Worm (Caenorhabditis elegans) whole organism, L2 larva: Measurements from ENCODE around the gene R09E10.6.
A peak's percentile ranks its signal among the peaks of the same experiment; 100 is the strongest.

Source experiments
- C34F6.9 ChIP-seq: fragments of 150-350 bp; optimal IDR thresholded peaks from 2 replicates; lab custom pipeline; 2014; ENCODE audit warnings: missing biosample characterization, missing genetic modification characterization
- F13H6.1 ChIP-seq: sonication (generic microtip); optimal IDR thresholded peaks from 2 replicates; lab custom pipeline; 2016; ENCODE audit warnings: missing genetic modification characterization, missing compliant biosample characterization
- Y55F3AM.14 ChIP-seq: fragments of 200-800 bp; sonication (Bioruptor generic); optimal IDR thresholded peaks from 2 replicates; lab custom pipeline; 2018; ENCODE audit warnings: mild to moderate bottlenecking, missing genetic modification characterization, missing compliant biosample characterization
- ZK546.5 ChIP-seq: sonication (generic microtip); optimal IDR thresholded peaks from 2 replicates; lab custom pipeline; 2017; ENCODE audit warnings: missing biosample characterization, missing genetic modification characterization
- aly-2 ChIP-seq: fragments of 150-350 bp; optimal IDR thresholded peaks from 2 replicates; lab custom pipeline; 2014; ENCODE audit warnings: missing biosample characterization, missing genetic modification characterization
- blmp-1 ChIP-seq: sonication (generic microtip); optimal IDR thresholded peaks from 2 replicates; lab custom pipeline; 2017; ENCODE audit warnings: missing genetic modification characterization, mild to moderate bottlenecking, missing compliant biosample characterization, antibody characterized with exemption, moderate library complexity; ENCODE audit not compliant: insufficient read depth
- ceh-16 ChIP-seq: fragments of 150-350 bp; optimal IDR thresholded peaks from 2 replicates; lab custom pipeline; 2014; ENCODE audit warnings: missing biosample characterization, missing genetic modification characterization
- crh-2 ChIP-seq: sonication (generic microtip); optimal IDR thresholded peaks from 2 replicates; lab custom pipeline; 2017; ENCODE audit warnings: missing biosample characterization, missing genetic modification characterization
- dmd-4 ChIP-seq: sonication (generic microtip); optimal IDR thresholded peaks from 2 replicates; lab custom pipeline; 2017; ENCODE audit warnings: missing biosample characterization, missing genetic modification characterization
- egl-27 ChIP-seq: sonication (generic microtip); optimal IDR thresholded peaks from 3 replicates; lab custom pipeline; 2017; ENCODE audit warnings: missing biosample characterization, missing genetic modification reagents, missing genetic modification characterization
- elt-1 ChIP-seq: fragments of 150-350 bp; optimal IDR thresholded peaks from 2 replicates; lab custom pipeline; 2014; ENCODE audit warnings: missing biosample characterization, missing genetic modification characterization
- elt-3 ChIP-seq: sonication (generic microtip); optimal IDR thresholded peaks from 2 replicates; lab custom pipeline; 2017; ENCODE audit warnings: missing biosample characterization, missing genetic modification characterization
- fos-1 ChIP-seq: fragments of 150-350 bp; optimal IDR thresholded peaks from 2 replicates; lab custom pipeline; 2014; ENCODE audit warnings: missing biosample characterization, missing genetic modification characterization
- lin-11 ChIP-seq: fragments of 150-350 bp; sonication (generic microtip); optimal IDR thresholded peaks from 2 replicates; lab custom pipeline; 2014; ENCODE audit warnings: missing biosample characterization, missing genetic modification characterization, inconsistent platforms, mixed read lengths
- lin-13 ChIP-seq: fragments of 150-350 bp; optimal IDR thresholded peaks from 2 replicates; lab custom pipeline; 2014; ENCODE audit warnings: missing biosample characterization, missing genetic modification reagents, missing genetic modification characterization
- mab-5 ChIP-seq: fragments of 150-350 bp; optimal IDR thresholded peaks from 2 replicates; lab custom pipeline; 2014; ENCODE audit warnings: missing biosample characterization, missing genetic modification characterization
- mdl-1 ChIP-seq, 2 experiments: fragments of 150-350 bp in 1 of 2; sonication (generic microtip) in 1 of 2; optimal IDR thresholded peaks; 2 replicates each; lab custom pipeline; 2017; ENCODE audit warnings: missing biosample characterization in 2 of 2, missing genetic modification characterization in 2 of 2
- nhr-129 ChIP-seq: fragments of 150-350 bp; optimal IDR thresholded peaks from 2 replicates; lab custom pipeline; 2014; ENCODE audit warnings: missing biosample characterization, missing genetic modification characterization
- nhr-21 ChIP-seq: fragments of 150-350 bp; optimal IDR thresholded peaks from 2 replicates; lab custom pipeline; 2014; ENCODE audit warnings: missing biosample characterization, missing genetic modification characterization
- nhr-23 ChIP-seq: fragments of 150-350 bp; optimal IDR thresholded peaks from 2 replicates; lab custom pipeline; 2014; ENCODE audit warnings: missing biosample characterization, missing genetic modification reagents, missing genetic modification characterization
- nhr-237 ChIP-seq: fragments of 150-350 bp; optimal IDR thresholded peaks from 2 replicates; lab custom pipeline; 2014; ENCODE audit warnings: missing biosample characterization, missing genetic modification characterization
- nhr-77 ChIP-seq: fragments of 150-350 bp; optimal IDR thresholded peaks from 2 replicates; lab custom pipeline; 2014; ENCODE audit warnings: missing biosample characterization, missing genetic modification characterization
- peb-1 ChIP-seq: fragments of 150-350 bp; optimal IDR thresholded peaks from 2 replicates; lab custom pipeline; 2014; ENCODE audit warnings: missing biosample characterization, missing genetic modification characterization
- sem-4 ChIP-seq: fragments of 150-350 bp; optimal IDR thresholded peaks from 2 replicates; lab custom pipeline; 2014; ENCODE audit warnings: missing biosample characterization, missing genetic modification reagents, missing genetic modification characterization
- sma-3 ChIP-seq: sonication (generic microtip); optimal IDR thresholded peaks from 2 replicates; lab custom pipeline; 2016; ENCODE audit warnings: missing genetic modification reagents, missing genetic modification characterization, missing compliant biosample characterization
- sma-9 ChIP-seq, 2 experiments: fragments of 150-350 bp in 1 of 2; sonication (generic microtip) in 1 of 2; optimal IDR thresholded peaks; 2 replicates each; lab custom pipeline; 2014 to 2016; ENCODE audit warnings: missing genetic modification characterization in 2 of 2, mild to moderate bottlenecking in 1 of 2, missing biosample characterization in 1 of 2, missing compliant biosample characterization in 1 of 2, missing genetic modification reagents in 1 of 2, moderate library complexity in 1 of 2
- unc-39 ChIP-seq: fragments of 150-350 bp; optimal IDR thresholded peaks from 2 replicates; lab custom pipeline; 2014; ENCODE audit warnings: missing biosample characterization, missing genetic modification characterization
- zag-1 ChIP-seq: fragments of 150-350 bp; optimal IDR thresholded peaks from 2 replicates; lab custom pipeline; 2014; ENCODE audit warnings: missing biosample characterization, missing genetic modification characterization
- ztf-11 ChIP-seq: sonication (generic microtip); optimal IDR thresholded peaks from 2 replicates; lab custom pipeline; 2017; ENCODE audit warnings: missing biosample characterization, missing genetic modification characterization

Gene R09E10.6

DNA sequence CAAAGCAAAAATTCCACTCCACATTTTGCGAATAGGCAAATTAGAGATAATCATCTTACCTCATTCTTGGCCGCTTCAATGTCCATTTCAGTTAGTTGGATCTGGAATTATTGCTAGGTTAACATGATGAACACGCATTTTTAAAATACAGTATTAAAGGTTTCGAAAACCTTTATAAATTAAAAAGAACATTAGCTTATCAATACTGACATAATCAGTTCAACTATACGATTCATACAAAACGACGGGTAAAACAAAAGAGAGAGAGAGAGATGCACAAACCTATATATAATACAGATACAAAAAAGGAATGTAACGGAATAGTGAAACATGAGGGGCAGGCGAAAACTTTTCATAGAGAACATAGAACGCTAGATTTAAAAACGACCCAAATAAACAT is 12.4 kb downstream of the R09E10.6 start, which contains the start of gene thk-1:
Gene thk-1, minus strand, starts transcription at position 101 of the 400 bp plus-strand sequence.
- TF ChIP-seq ceh-16 (no peak), fos-1 (tag; lab: Kevin White, UChicago) (peak; percentile 47)

DNA sequence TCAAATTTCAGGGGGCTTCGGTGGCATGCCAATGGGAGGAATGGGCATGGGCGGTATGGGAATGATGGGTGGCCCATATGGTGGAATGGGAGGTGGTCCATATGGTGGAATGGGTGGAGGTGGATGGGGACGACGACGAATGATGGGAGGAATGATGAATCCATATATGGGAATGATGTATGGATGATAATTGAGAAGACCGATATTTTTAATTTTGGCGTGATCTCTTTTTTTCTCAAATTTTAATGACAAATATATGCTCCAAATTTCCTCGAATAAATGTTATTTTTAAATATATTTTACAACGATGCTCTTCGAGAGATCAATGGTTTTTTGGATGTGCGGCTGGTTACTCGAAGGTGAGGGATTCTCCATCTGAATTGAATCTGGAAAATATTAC is 16.2 kb downstream of the R09E10.6 start, which contains the start of gene Y43C5A.4:
Gene Y43C5A.4, plus strand, starts transcription at position 301 of the 400 bp plus-strand sequence.
- no peak for TF ChIP-seq dmd-4

DNA sequence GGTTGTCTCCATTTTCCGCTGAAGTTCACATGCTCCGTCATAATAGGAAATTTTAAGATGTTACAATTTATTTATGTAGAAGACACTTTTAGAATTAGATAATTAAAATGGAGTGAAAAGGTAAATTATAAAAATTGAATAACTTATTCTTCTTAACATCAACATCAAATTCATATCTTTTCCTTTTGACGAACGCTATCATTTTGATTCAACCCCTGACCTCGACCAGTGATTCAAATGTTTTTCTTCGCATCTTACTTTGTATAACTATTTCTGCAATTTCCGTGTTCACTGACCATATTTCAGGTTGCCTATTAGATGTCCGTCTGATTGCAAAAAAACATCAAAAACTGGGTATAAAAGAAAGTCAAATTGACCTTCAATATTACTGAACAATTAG is 17.0 kb downstream of the R09E10.6 start, which contains the start of gene Y43C5A.7:
Gene Y43C5A.7, plus strand, starts transcription at position 301 of the 400 bp plus-strand sequence.
- TF ChIP-seq F13H6.1 (tag; lab: Kevin White, UChicago) (no peak), elt-3 (tag; lab: Kevin White, UChicago) (no peak), dmd-4 (no peak), nhr-129 (tag; lab: Kevin White, UChicago) (no peak), nhr-237 (no peak)
- TF ChIP-seq, all 48 proteins: peak for 0

DNA sequence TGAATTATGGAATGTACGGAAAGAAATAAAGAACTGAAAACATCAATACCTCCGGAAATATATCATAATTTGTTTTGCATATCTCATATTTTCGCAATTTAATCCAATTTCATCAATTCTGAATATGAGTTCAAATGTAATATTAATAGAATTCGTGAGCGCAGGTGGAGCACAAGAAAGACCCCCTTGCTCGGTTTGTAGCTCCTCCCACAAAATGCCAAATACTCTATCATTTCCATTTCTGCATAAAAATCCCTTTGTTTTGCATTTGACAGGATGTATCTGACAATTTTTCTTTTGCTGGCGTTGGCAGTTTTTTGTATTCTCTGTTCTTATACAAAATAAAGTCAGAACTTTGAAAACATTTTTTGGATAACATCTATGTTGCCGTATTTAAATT is 18.9 kb downstream of the R09E10.6 start:
- no peak for TF ChIP-seq Y55F3AM.14 (GFP tag; lab: Kevin White, UChicago)
- no peak for TF ChIP-seq lin-13
- TF ChIP-seq zag-1 (tag; lab: Kevin White, UChicago): no peak
- no peak for TF ChIP-seq lin-11
- no peak for TF ChIP-seq nhr-21 (tag; lab: Kevin White, UChicago)
- no peak for TF ChIP-seq blmp-1
- TF ChIP-seq mdl-1 (tag; optimal IDR thresholded peaks at IDR 0.05; lab: Kevin White, UChicago): no peak
- no peak for TF ChIP-seq mab-5 (tag; lab: Kevin White, UChicago)

DNA sequence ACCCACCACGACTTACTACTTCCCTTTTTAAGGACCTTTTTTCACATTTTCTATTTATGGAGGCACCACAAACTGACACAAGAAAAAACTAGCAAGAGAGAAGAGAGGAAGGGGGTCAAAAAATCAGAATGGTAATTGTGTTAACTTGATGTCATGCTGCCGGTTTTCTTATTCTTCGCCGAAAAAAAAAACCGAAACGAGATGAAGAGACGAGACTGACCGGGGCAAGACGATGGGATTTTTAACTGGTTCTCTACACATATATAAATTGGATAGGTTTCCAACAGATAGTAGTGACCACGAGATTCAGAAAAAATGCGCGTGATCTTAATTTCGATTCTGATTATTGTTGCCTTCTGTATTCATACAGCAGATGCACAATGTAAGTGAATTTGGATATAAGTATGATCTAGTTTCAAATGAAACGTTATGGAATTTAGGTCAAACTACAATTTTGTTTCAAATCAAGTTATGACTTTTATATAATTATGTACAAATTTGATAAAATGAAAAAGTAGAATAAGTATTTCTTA is 20.1 kb downstream of the R09E10.6 start, which contains the start of gene Y43C5A.3:
Gene Y43C5A.3, plus strand, starts transcription at position 256 of the 533 bp plus-strand sequence.
- TF ChIP-seq lin-11 (no peak), unc-39 (tag; lab: Kevin White, UChicago) (no peak), sem-4 (no peak), C34F6.9 (tag; lab: Kevin White, UChicago) (no peak), elt-1 (tag; lab: Kevin White, UChicago) (no peak), sma-9 (GFP tag; optimal IDR thresholded peaks at IDR 0.05; lab: Kevin White, UChicago) (no peak), sma-9 (tag; optimal IDR thresholded peaks at IDR 0.05; lab: Kevin White, UChicago) (no peak), aly-2 (no peak), mdl-1 (tag; optimal IDR thresholded peaks at IDR 0.05; lab: Kevin White, UChicago) (no peak), nhr-129 (tag; lab: Kevin White, UChicago) (peak; percentile 11), sma-3 (peak; percentile 21), nhr-23 (tag; lab: Kevin White, UChicago) (no peak), dmd-4 (no peak), ZK546.5 (tag; lab: Kevin White, UChicago) (no peak), crh-2 (peak; percentile 13), peb-1 (tag; lab: Kevin White, UChicago) (no peak), elt-3 (tag; lab: Kevin White, UChicago) (no peak)
- TF ChIP-seq, all 48 proteins: peak for 3

DNA sequence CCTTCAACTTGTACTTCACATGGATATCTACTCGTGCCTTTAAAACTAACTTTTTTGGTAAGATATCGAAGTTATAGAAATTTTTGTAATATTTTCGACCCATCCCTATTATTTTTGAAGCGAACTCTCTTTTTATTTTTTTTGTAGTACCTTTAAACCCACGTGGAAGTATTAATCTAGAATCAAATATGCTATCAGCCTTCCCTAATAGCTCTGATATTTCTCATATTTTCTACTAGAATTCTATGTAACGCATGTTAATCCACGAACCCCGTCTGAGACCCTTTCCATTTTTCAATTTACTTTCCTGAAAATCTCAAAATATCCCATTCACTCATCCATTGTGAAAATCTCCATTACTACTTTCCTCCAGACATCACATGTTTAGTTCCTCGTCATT is 20.6 kb downstream of the R09E10.6 start:
- TF ChIP-seq nhr-77 (no peak), fos-1 (tag; lab: Kevin White, UChicago) (no peak), egl-27 (no peak)

DNA sequence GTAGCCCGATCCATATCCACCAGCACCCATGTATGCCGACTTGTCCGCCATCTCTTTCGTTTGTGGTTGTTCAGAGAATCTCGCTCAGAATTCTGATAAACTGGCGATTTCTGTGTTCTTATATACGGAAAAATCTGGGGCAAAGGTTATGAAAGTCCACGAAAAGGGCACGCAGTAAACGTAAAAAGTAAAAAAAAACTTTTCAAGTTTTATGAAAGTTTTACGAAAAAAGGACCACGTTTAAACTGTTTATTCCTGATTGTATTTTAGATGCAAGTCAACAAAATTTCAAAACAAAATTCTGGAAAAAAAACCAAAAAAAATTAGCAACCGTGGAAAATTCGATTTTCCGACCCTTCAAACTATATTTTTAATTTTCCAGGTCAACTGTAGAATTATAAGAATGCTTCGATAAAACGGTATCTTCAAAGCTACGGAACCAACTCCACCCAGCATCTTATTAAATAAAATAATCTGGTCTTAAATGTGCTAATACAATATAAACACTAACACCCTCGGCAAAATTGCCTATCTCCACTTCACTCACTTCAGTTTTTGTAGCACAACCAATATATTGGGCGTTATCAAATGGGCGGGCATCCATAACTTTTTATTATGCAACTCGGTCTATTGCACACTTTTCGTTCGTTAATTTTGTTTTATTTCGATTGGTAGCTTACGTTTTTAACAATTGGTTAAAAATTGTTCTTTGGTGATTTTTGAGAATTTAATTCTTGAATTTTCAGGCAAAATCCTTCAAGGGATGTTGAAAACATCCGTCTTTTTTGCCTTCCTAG is 24.6 kb downstream of the R09E10.6 start, which contains the start of the genes nspd-7 and Y43C5A.2:
Gene nspd-7, minus strand, starts transcription at position 51 of the 797 bp plus-strand sequence.
Gene Y43C5A.2, plus strand, starts transcription at position 747 of the 797 bp plus-strand sequence.
- TF ChIP-seq ztf-11 (no peak), crh-2 (peak; percentile 9)
